Fruit fly (Drosophila melanogaster) whole organism, embryonic: Measurements from ENCODE around the gene RpL24-like.

Experiments used
- B-H2 ChIP-seq: fragments of 200-800 bp; sonication (Bioruptor generic); optimal IDR thresholded peaks from 2 replicates; lab custom pipeline; 2018; ENCODE audit warnings: missing biosample characterization, mild to moderate bottlenecking, missing genetic modification characterization
- Blimp-1 ChIP-seq: fragments of 200-800 bp; sonication (Bioruptor generic); optimal IDR thresholded peaks from 3 replicates; lab custom pipeline; 2018; ENCODE audit warnings: missing biosample characterization, missing genetic modification characterization, mild to moderate bottlenecking, moderate library complexity, missing genetic modification reagents
- CG2889 ChIP-seq: fragments of 200-800 bp; sonication (Bioruptor generic); IDR thresholded peaks from 3 replicates; pipeline ENCODE4 v1.3.6; 2022; ENCODE audit warnings: missing biosample characterization, missing genetic modification characterization
- CG31441 ChIP-seq: fragments of 200-800 bp; sonication (Bioruptor generic); IDR thresholded peaks from 2 replicates; pipeline ENCODE4 v1.3.6; 2022; ENCODE audit warnings: missing biosample characterization, missing genetic modification characterization
- CG43689 ChIP-seq: fragments of 200-800 bp; sonication (Bioruptor generic); IDR thresholded peaks from 2 replicates; pipeline ENCODE4 v1.3.6; 2022; ENCODE audit warnings: missing biosample characterization, missing genetic modification characterization
- CG7745 ChIP-seq: fragments of 200-800 bp; sonication (Bioruptor generic); optimal IDR thresholded peaks from 2 replicates; lab custom pipeline; 2018; ENCODE audit warnings: missing biosample characterization, mild to moderate bottlenecking, missing genetic modification characterization, moderate library complexity
- CG7987 ChIP-seq: fragments of 200-800 bp; sonication (Bioruptor generic); optimal IDR thresholded peaks from 2 replicates; lab custom pipeline; 2018; ENCODE audit warnings: missing biosample characterization, mild to moderate bottlenecking, missing genetic modification characterization, moderate library complexity
- corto ChIP-seq: fragments of 200-800 bp; sonication (Bioruptor generic); optimal IDR thresholded peaks from 2 replicates; lab custom pipeline; 2016; ENCODE audit warnings: missing biosample characterization, mild to moderate bottlenecking, missing genetic modification characterization, moderate library complexity
- en ChIP-seq: fragments of 200-800 bp; sonication (Bioruptor generic); optimal IDR thresholded peaks from 2 replicates; lab custom pipeline; 2016; ENCODE audit warnings: missing biosample characterization, missing genetic modification characterization
- rib ChIP-seq: fragments of 200-800 bp; sonication (Bioruptor generic); IDR thresholded peaks from 2 replicates; pipeline ENCODE4 v1.3.6; 2022; ENCODE audit warnings: missing biosample characterization, missing genetic modification characterization
- sima ChIP-seq: fragments of 200-800 bp; sonication (Bioruptor generic); optimal IDR thresholded peaks from 2 replicates; lab custom pipeline; 2016; ENCODE audit warnings: missing biosample characterization, missing genetic modification characterization
- so ChIP-seq: fragments of 200-800 bp; sonication (Bioruptor generic); IDR thresholded peaks from 3 replicates; pipeline ENCODE4 v1.3.6; 2022; ENCODE audit warnings: missing biosample characterization, missing genetic modification characterization
- ssp ChIP-seq: fragments of 200-800 bp; sonication (Bioruptor generic); IDR thresholded peaks from 2 replicates; pipeline ENCODE4 v1.3.6; 2022; ENCODE audit warnings: missing biosample characterization, missing genetic modification characterization
- wek ChIP-seq: fragments of 200-800 bp; sonication (Bioruptor generic); optimal IDR thresholded peaks from 3 replicates; lab custom pipeline; 2018; ENCODE audit warnings: missing biosample characterization, mild to moderate bottlenecking, missing genetic modification characterization, moderate library complexity

DNA sequence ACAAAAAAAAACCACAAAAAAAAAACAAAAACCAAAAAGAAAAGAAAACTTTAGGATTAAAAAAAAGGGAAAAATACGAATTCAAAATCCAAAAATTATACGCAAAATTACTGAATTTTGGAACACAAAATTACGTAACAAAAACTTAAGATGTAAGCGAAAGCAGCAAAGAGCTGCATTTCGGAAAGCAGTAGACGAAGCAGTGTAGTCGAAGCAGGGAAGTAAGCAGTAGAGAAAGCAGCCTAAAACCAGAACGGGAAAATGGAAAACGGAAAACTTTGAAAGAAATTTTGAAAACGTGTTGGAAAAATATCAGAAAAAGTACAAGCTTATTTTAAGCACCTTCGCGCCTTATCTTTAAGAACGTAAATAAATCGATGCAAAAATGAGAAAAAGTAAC, 28.5 kb downstream of the RpL24-like start:
- no peak for TF ChIP-seq Blimp-1
- TF ChIP-seq CG2889 (GFP tag; lab: Robert Waterston, UW) = no peak
- TF ChIP-seq en (GFP tag; lab: Kevin White, UChicago) = no peak
- no peak for TF ChIP-seq rib (GFP tag; lab: Robert Waterston, UW)
- TF ChIP-seq CG7987 = no peak
- no peak for TF ChIP-seq CG31441 (GFP tag; lab: Robert Waterston, UW)
- TF ChIP-seq sima (GFP tag; lab: Kevin White, UChicago) = no peak
- TF ChIP-seq CG7745 (tag; lab: Kevin White, UChicago) = no peak
- no peak for TF ChIP-seq CG43689 (GFP tag; lab: Robert Waterston, UW)
- TF ChIP-seq B-H2 (GFP tag; lab: Kevin White, UChicago) = no peak
- TF ChIP-seq ssp (GFP tag; lab: Robert Waterston, UW) = no peak
- no peak for TF ChIP-seq wek (GFP tag; lab: Kevin White, UChicago)
- TF ChIP-seq corto (GFP tag; lab: Kevin White, UChicago) = no peak
- TF ChIP-seq so (GFP tag; lab: Robert Waterston, UW) = no peak
